Worm (Caenorhabditis elegans) whole organism, young adult: Measurements from ENCODE around the gene F01E11.3.

Source experiments
- cebp-2 ChIP-seq: fragments of 200-800 bp; sonication (Bioruptor generic); IDR thresholded peaks from 2 replicates; pipeline ENCODE4 v1.3.6; 2022; ENCODE audit warnings: missing genetic modification characterization, missing compliant biosample characterization
- ceh-27 ChIP-seq: fragments of 200-800 bp; sonication (Bioruptor generic); optimal IDR thresholded peaks from 2 replicates; lab custom pipeline; 2018; ENCODE audit warnings: mild to moderate bottlenecking, missing genetic modification characterization, moderate library complexity, missing compliant biosample characterization
- lsl-1 ChIP-seq: fragments of 200-800 bp; sonication (Bioruptor generic); optimal IDR thresholded peaks from 2 replicates; lab custom pipeline; 2018; ENCODE audit warnings: mild to moderate bottlenecking, missing genetic modification characterization, moderate library complexity, missing compliant biosample characterization
- mel-28 ChIP-seq: sonication (generic microtip); optimal IDR thresholded peaks from 2 replicates; lab custom pipeline; 2016; ENCODE audit warnings: borderline replicate concordance, mild to moderate bottlenecking, missing genetic modification characterization, missing compliant biosample characterization
- nhr-27 ChIP-seq: fragments of 200-800 bp; sonication (Bioruptor generic); optimal IDR thresholded peaks from 2 replicates; lab custom pipeline; 2018; ENCODE audit warnings: mild to moderate bottlenecking, missing genetic modification characterization, moderate library complexity, missing compliant biosample characterization
- pha-4 ChIP-seq: fragments of 150-350 bp; sonication (generic microtip); optimal IDR thresholded peaks from 2 replicates; lab custom pipeline; 2014; ENCODE audit warnings: missing biosample characterization, missing genetic modification reagents, missing genetic modification characterization
- sea-2 ChIP-seq: fragments of 200-800 bp; sonication (Bioruptor generic); IDR thresholded peaks from 2 replicates; pipeline ENCODE4 v1.3.6; 2022; ENCODE audit warnings: missing genetic modification characterization, missing compliant biosample characterization
- snpc-1.3 ChIP-seq: sonication (generic microtip); optimal IDR thresholded peaks from 2 replicates; lab custom pipeline; 2017; ENCODE audit warnings: missing genetic modification characterization, mild to moderate bottlenecking, missing compliant biosample characterization, antibody characterized with exemption, moderate library complexity, missing genotype, missing genetic modification reagents; ENCODE audit not compliant: insufficient read depth

DNA sequence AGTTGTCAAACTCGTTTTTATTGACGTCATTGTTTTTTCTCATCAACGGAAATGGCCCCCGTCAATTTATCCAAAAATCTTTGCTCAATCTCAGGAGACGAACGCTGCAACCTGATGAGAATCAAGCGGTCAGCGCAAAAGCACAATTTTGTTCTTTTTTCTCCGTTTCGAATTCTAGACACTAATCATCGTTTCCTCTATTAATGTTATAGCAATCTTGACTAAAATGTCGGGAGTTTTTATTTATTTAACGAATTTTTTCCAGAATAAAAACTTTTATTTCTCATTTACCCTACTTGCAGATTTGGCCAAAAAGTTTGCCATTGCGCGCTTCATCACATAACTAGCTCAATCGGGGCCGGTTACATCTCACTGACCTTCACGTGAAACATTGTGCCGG, 22.2 kb downstream of the F01E11.3 start, which contains the start of gene F01E11.18:
- TF ChIP-seq sea-2 (GFP tag; lab: Robert Waterston, UW), result no peak
- TF ChIP-seq snpc-1.3 (tag; lab: Kevin White, UChicago), result no peak
- TF ChIP-seq pha-4 (tag; lab: Kevin White, UChicago), result no peak
- no peak for TF ChIP-seq mel-28 (tag; lab: Kevin White, UChicago)
- no peak for TF ChIP-seq cebp-2 (GFP tag; lab: Robert Waterston, UW)
- TF ChIP-seq lsl-1 (GFP tag; lab: Kevin White, UChicago), result no peak
- no peak for TF ChIP-seq nhr-27 (tag; lab: Kevin White, UChicago)
- TF ChIP-seq ceh-27 (GFP tag; lab: Kevin White, UChicago), result no peak
